Fruit fly (Drosophila melanogaster) whole organism, embryonic: ENCODE data around the gene CG3184.

ENCODE experiments used
- BEAF-32 ChIP-seq: fragments of 200-800 bp; sonication (Bioruptor generic); optimal IDR thresholded peaks from 3 replicates; lab custom pipeline; 2017; ENCODE audit warnings: missing biosample characterization, missing genetic modification characterization, mild to moderate bottlenecking, moderate library complexity, missing genetic modification reagents
- CG10147 ChIP-seq: fragments of 200-800 bp; sonication (Bioruptor generic); optimal IDR thresholded peaks from 2 replicates; lab custom pipeline; 2019; ENCODE audit warnings: missing biosample characterization, mild to moderate bottlenecking, missing genetic modification characterization, moderate library complexity
- CG10321 ChIP-seq: fragments of 200-800 bp; sonication (Bioruptor generic); IDR thresholded peaks from 2 replicates; pipeline ENCODE4 v1.3.6; 2022; ENCODE audit warnings: missing biosample characterization, missing genetic modification characterization
- CG12071 ChIP-seq: fragments of 200-800 bp; sonication (Bioruptor generic); optimal IDR thresholded peaks from 3 replicates; lab custom pipeline; 2018; ENCODE audit warnings: missing biosample characterization, mild to moderate bottlenecking, missing genetic modification characterization
- CG12299 ChIP-seq: fragments of 200-800 bp; sonication (Bioruptor generic); optimal IDR thresholded peaks from 2 replicates; lab custom pipeline; 2018; ENCODE audit warnings: missing biosample characterization, mild to moderate bottlenecking, missing genetic modification characterization
- CG1233 ChIP-seq: fragments of 200-800 bp; sonication (Bioruptor generic); optimal IDR thresholded peaks from 4 replicates; lab custom pipeline; 2018; ENCODE audit warnings: missing biosample characterization, mild to moderate bottlenecking, missing genetic modification characterization
- CG12769 ChIP-seq: fragments of 200-800 bp; sonication (Bioruptor generic); optimal IDR thresholded peaks from 2 replicates; lab custom pipeline; 2019; ENCODE audit warnings: missing biosample characterization, mild to moderate bottlenecking, missing genetic modification characterization, moderate library complexity
- CG13424 ChIP-seq: fragments of 200-800 bp; sonication (Bioruptor generic); optimal IDR thresholded peaks from 2 replicates; lab custom pipeline; 2019; ENCODE audit warnings: missing biosample characterization, mild to moderate bottlenecking, missing genetic modification characterization, moderate library complexity
- CG13894 ChIP-seq: fragments of 200-800 bp; sonication (Bioruptor generic); optimal IDR thresholded peaks from 3 replicates; lab custom pipeline; 2018; ENCODE audit warnings: missing biosample characterization, mild to moderate bottlenecking, missing genetic modification characterization, moderate library complexity
- CG15479 ChIP-seq: fragments of 200-800 bp; sonication (Bioruptor generic); optimal IDR thresholded peaks from 3 replicates; lab custom pipeline; 2019; ENCODE audit warnings: missing biosample characterization, mild to moderate bottlenecking, missing genetic modification characterization, moderate library complexity
- CG15601 ChIP-seq: fragments of 200-800 bp; sonication (Bioruptor generic); optimal IDR thresholded peaks from 3 replicates; lab custom pipeline; 2019; ENCODE audit warnings: missing biosample characterization, mild to moderate bottlenecking, missing genetic modification characterization, moderate library complexity
- CG16813 ChIP-seq: fragments of 200-800 bp; sonication (Bioruptor generic); IDR thresholded peaks from 3 replicates; pipeline ENCODE4 v1.3.6; 2022; ENCODE audit warnings: missing biosample characterization, missing genetic modification characterization; ENCODE audit not compliant: partially characterized antibody
- CG17361 ChIP-seq: fragments of 200-800 bp; sonication (Bioruptor generic); IDR thresholded peaks from 3 replicates; pipeline ENCODE4 v1.3.6; 2022; ENCODE audit warnings: missing biosample characterization, missing genetic modification characterization
- CG17385 ChIP-seq: fragments of 200-800 bp; sonication (Bioruptor generic); optimal IDR thresholded peaks from 3 replicates; lab custom pipeline; 2018; ENCODE audit warnings: missing biosample characterization, mild to moderate bottlenecking, missing genetic modification characterization
- CG17912 ChIP-seq: fragments of 200-800 bp; sonication (Bioruptor generic); optimal IDR thresholded peaks from 2 replicates; lab custom pipeline; 2018; ENCODE audit warnings: missing biosample characterization, mild to moderate bottlenecking, missing genetic modification characterization
- CG3163 ChIP-seq: fragments of 200-800 bp; sonication (Bioruptor generic); optimal IDR thresholded peaks from 3 replicates; lab custom pipeline; 2016; ENCODE audit warnings: missing biosample characterization, missing genetic modification characterization
- CG33557 ChIP-seq: fragments of 200-800 bp; sonication (Bioruptor generic); optimal IDR thresholded peaks from 2 replicates; lab custom pipeline; 2019; ENCODE audit warnings: missing biosample characterization, mild to moderate bottlenecking, missing genetic modification characterization, moderate library complexity
- CG34422 ChIP-seq: fragments of 200-800 bp; sonication (Bioruptor generic); IDR thresholded peaks from 3 replicates; pipeline ENCODE4 v1.3.6; 2022; ENCODE audit warnings: missing biosample characterization, missing genetic modification characterization
- CG3995 ChIP-seq: fragments of 200-800 bp; sonication (Bioruptor generic); optimal IDR thresholded peaks from 3 replicates; lab custom pipeline; 2016; ENCODE audit warnings: missing biosample characterization, missing genetic modification characterization
- CG4360 ChIP-seq: fragments of 200-800 bp; sonication (Bioruptor generic); IDR thresholded peaks from 2 replicates; pipeline ENCODE4 v1.3.6; 2022; ENCODE audit warnings: missing biosample characterization, missing genetic modification characterization
- CG6854 ChIP-seq: fragments of 200-800 bp; sonication (Bioruptor generic); optimal IDR thresholded peaks from 3 replicates; lab custom pipeline; 2017; ENCODE audit warnings: missing biosample characterization, mild to moderate bottlenecking, missing genetic modification characterization
- CG9727 ChIP-seq: fragments of 200-800 bp; sonication (Bioruptor generic); optimal IDR thresholded peaks from 3 replicates; lab custom pipeline; 2017; ENCODE audit warnings: missing biosample characterization, mild to moderate bottlenecking, missing genetic modification characterization
- Dip2 ChIP-seq: fragments of 200-800 bp; sonication (Bioruptor generic); IDR thresholded peaks from 2 replicates; pipeline ENCODE4 v1.3.6; 2022; ENCODE audit warnings: missing biosample characterization, missing genetic modification characterization
- HLH4C ChIP-seq: fragments of 200-800 bp; sonication (Bioruptor generic); IDR thresholded peaks from 3 replicates; pipeline ENCODE4 v1.3.6; 2022; ENCODE audit warnings: missing biosample characterization, missing genetic modification characterization; ENCODE audit not compliant: partially characterized antibody
- Hand ChIP-seq: fragments of 200-800 bp; sonication (Bioruptor generic); optimal IDR thresholded peaks from 2 replicates; lab custom pipeline; 2017; ENCODE audit warnings: mild to moderate bottlenecking, missing biosample characterization, missing genetic modification reagents, missing genetic modification characterization
- Kr ChIP-seq: fragments of 200-800 bp; sonication (Bioruptor generic); optimal IDR thresholded peaks from 2 replicates; lab custom pipeline; 2017; ENCODE audit warnings: missing biosample characterization, mild to moderate bottlenecking, missing genetic modification characterization
- NC2α ChIP-seq: fragments of 200-800 bp; sonication (Bioruptor generic); optimal IDR thresholded peaks from 2 replicates; lab custom pipeline; 2016; ENCODE audit warnings: missing biosample characterization, missing genetic modification characterization
- Nf-YB ChIP-seq: fragments of 200-800 bp; sonication (Bioruptor generic); optimal IDR thresholded peaks from 3 replicates; lab custom pipeline; 2019; ENCODE audit warnings: missing biosample characterization, mild to moderate bottlenecking, missing genetic modification characterization, moderate library complexity
- Taf1 ChIP-seq: fragments of 200-800 bp; sonication (Bioruptor generic); IDR thresholded peaks from 2 replicates; pipeline ENCODE4 v1.3.6; 2022; ENCODE audit warnings: missing biosample characterization, missing genetic modification characterization
- Vsx1 ChIP-seq: fragments of 200-800 bp; sonication (Bioruptor generic); optimal IDR thresholded peaks from 2 replicates; lab custom pipeline; 2017; ENCODE audit warnings: missing biosample characterization, mild to moderate bottlenecking, missing genetic modification characterization, missing genetic modification reagents
- bcd ChIP-seq: fragments of 200-800 bp; sonication (Bioruptor generic); optimal IDR thresholded peaks from 2 replicates; lab custom pipeline; 2017; ENCODE audit warnings: missing biosample characterization, mild to moderate bottlenecking, missing genetic modification characterization
- cg ChIP-seq: fragments of 200-800 bp; sonication (Bioruptor generic); optimal IDR thresholded peaks from 3 replicates; lab custom pipeline; 2019; ENCODE audit warnings: missing biosample characterization, mild to moderate bottlenecking, missing genetic modification characterization, moderate library complexity
- chinmo ChIP-seq: fragments of 200-800 bp; sonication (Bioruptor generic); IDR thresholded peaks from 4 replicates; pipeline ENCODE4 v1.3.6; 2022; ENCODE audit warnings: missing biosample characterization, missing genetic modification characterization; ENCODE audit not compliant: partially characterized antibody
- ems ChIP-seq: fragments of 200-800 bp; sonication (Bioruptor generic); optimal IDR thresholded peaks from 3 replicates; lab custom pipeline; 2016; ENCODE audit warnings: missing biosample characterization, missing genetic modification characterization
- esg ChIP-seq: fragments of 200-800 bp; sonication (Bioruptor generic); conservative IDR thresholded peaks from 2 replicates; pipeline ENCODE4 v1.3.6; 2022; ENCODE audit warnings: missing biosample characterization, missing genetic modification characterization
- eve ChIP-seq, 2 experiments: fragments of >200 bp; optimal IDR thresholded peaks; 2 replicates each; lab custom pipeline; 2017; ENCODE audit warnings: missing biosample characterization in 2 of 2, missing genetic modification characterization in 2 of 2
- gcm ChIP-seq: fragments of 200-800 bp; sonication (Bioruptor generic); optimal IDR thresholded peaks from 2 replicates; lab custom pipeline; 2019; ENCODE audit warnings: missing biosample characterization, mild to moderate bottlenecking, missing genetic modification characterization, moderate library complexity
- gsb ChIP-seq: fragments of 200-800 bp; sonication (Bioruptor generic); IDR thresholded peaks from 2 replicates; pipeline ENCODE4 v1.3.6; 2022; ENCODE audit warnings: missing biosample characterization, missing genetic modification characterization
- hbn ChIP-seq: fragments of 200-800 bp; sonication (Bioruptor generic); IDR thresholded peaks from 2 replicates; pipeline ENCODE4 v1.3.6; 2022; ENCODE audit warnings: missing biosample characterization, missing genetic modification characterization; ENCODE audit not compliant: partially characterized antibody
- jing ChIP-seq: fragments of 200-800 bp; sonication (Bioruptor generic); optimal IDR thresholded peaks from 2 replicates; lab custom pipeline; 2018; ENCODE audit warnings: missing biosample characterization, mild to moderate bottlenecking, missing genetic modification characterization
- lab ChIP-seq: fragments of 200-800 bp; sonication (Bioruptor generic); optimal IDR thresholded peaks from 3 replicates; lab custom pipeline; 2017; ENCODE audit warnings: missing biosample characterization, missing genetic modification characterization, mild to moderate bottlenecking, moderate library complexity, missing genetic modification reagents
- nerfin-1 ChIP-seq: fragments of 200-800 bp; sonication (Bioruptor generic); optimal IDR thresholded peaks from 3 replicates; lab custom pipeline; 2019; ENCODE audit warnings: missing biosample characterization, mild to moderate bottlenecking, missing genetic modification characterization, moderate library complexity
- nom ChIP-seq: fragments of 200-800 bp; sonication (Bioruptor generic); optimal IDR thresholded peaks from 2 replicates; lab custom pipeline; 2017; ENCODE audit warnings: missing biosample characterization, missing genetic modification characterization, mild to moderate bottlenecking, moderate library complexity, missing genetic modification reagents
- pfk ChIP-seq: fragments of 200-800 bp; sonication (Bioruptor generic); optimal IDR thresholded peaks from 2 replicates; lab custom pipeline; 2018; ENCODE audit warnings: missing biosample characterization, mild to moderate bottlenecking, missing genetic modification characterization, moderate library complexity
- sd ChIP-seq: fragments of 200-800 bp; sonication (Bioruptor generic); optimal IDR thresholded peaks from 3 replicates; lab custom pipeline; 2018; ENCODE audit warnings: missing biosample characterization, mild to moderate bottlenecking, missing genetic modification characterization, moderate library complexity
- sens ChIP-seq: fragments of 200-800 bp; sonication (Bioruptor generic); peaks from one replicate; lab custom pipeline; 2016; ENCODE audit warnings: missing biosample characterization, missing genetic modification characterization
- sug ChIP-seq: fragments of 200-800 bp; optimal IDR thresholded peaks from 2 replicates; lab custom pipeline; 2019; ENCODE audit warnings: missing biosample characterization, mild to moderate bottlenecking, missing genetic modification characterization, moderate library complexity
- tio ChIP-seq: fragments of 200-800 bp; sonication (Bioruptor generic); optimal IDR thresholded peaks from 2 replicates; lab custom pipeline; 2017; ENCODE audit warnings: missing biosample characterization, missing genetic modification characterization, inconsistent platforms

The CG3184 gene

DNA sequence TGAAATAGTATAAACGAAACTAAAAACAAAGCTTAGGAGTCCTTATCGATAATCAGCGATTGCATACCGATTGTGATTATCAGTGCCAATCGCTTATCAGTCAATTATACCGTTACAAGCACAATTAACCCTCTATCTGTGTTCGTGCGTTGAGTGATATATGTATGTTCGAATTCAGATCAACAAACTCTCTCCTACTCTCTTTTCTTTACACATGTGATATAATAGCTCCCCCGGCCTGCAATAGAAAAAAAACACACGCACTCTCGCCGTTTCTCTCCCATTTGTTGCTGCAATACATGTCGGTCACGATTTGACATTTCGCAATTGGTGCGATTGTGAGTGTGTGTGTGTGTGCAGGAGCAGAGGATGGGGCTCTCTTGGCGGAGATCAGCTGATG is 26.2 kb downstream of the CG3184 start (continued):
- TF ChIP-seq sd (tag; lab: Kevin White, UChicago) = peak; percentile 4
- peak in 1 of 2 experiments; percentile 29 for TF ChIP-seq eve (GFP tag; optimal IDR thresholded peaks at IDR 0.05; lab: Kevin White, UChicago)
- TF ChIP-seq CG9727 (GFP tag; lab: Kevin White, UChicago) = no peak
- TF ChIP-seq tio (GFP tag; lab: Kevin White, UChicago) = no peak
- no peak for TF ChIP-seq Taf1 (GFP tag; lab: Robert Waterston, UW)
- peak; percentile 56 for TF ChIP-seq cg (GFP tag; lab: Kevin White, UChicago)

DNA sequence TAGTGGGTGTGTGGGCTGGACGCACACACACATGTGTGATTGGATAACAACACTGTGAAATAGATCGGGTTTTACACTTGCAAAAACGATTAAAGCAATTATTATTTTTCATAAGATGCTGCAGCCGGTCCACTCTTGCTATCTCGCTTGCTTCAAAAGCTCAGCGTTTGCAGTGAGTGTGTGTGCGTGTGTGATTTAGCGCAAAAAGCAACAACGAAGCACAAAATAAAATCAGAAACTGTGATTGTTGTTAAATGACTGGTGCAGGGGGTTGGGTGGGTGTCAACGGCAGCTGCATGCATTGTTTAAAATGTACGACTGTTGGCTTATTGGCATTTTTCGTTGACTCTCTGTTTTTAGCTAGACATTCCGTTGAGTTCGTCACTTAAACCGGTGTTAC is 26.7 kb downstream of the CG3184 start:
- no peak for TF ChIP-seq hbn
- no peak for TF ChIP-seq pfk
- no peak for TF ChIP-seq sug (tag; lab: Kevin White, UChicago)
- TF ChIP-seq CG17912 = no peak
- no peak for TF ChIP-seq nerfin-1 (tag; lab: Kevin White, UChicago)
- TF ChIP-seq CG3163 (GFP tag; lab: Kevin White, UChicago) = no peak
- no peak for TF ChIP-seq Nf-YB (GFP tag; lab: Kevin White, UChicago)
- TF ChIP-seq CG12299 = no peak
- TF ChIP-seq CG15601 (tag; lab: Kevin White, UChicago) = no peak
- TF ChIP-seq CG13894 (tag; lab: Kevin White, UChicago) = no peak
- no peak for TF ChIP-seq gsb (GFP tag; lab: Robert Waterston, UW)
- TF ChIP-seq CG13424 (tag; lab: Kevin White, UChicago) = no peak
- no peak for TF ChIP-seq CG3995
- TF ChIP-seq CG17361 = no peak
- peak; percentile 3 for TF ChIP-seq nom (GFP tag; lab: Kevin White, UChicago)
- no peak for TF ChIP-seq Vsx1
- no peak for TF ChIP-seq Dip2
- no peak for TF ChIP-seq HLH4C
- no peak for TF ChIP-seq CG16813 (GFP tag; lab: Robert Waterston, UW)
- TF ChIP-seq CG1233 (GFP tag; lab: Kevin White, UChicago) = no peak
- TF ChIP-seq chinmo (GFP tag; lab: Robert Waterston, UW) = 0 out of 4 replicates have a peak, but pooled peaks have one; percentile 2
- no peak for TF ChIP-seq Hand (GFP tag; lab: Kevin White, UChicago)
- TF ChIP-seq lab (GFP tag; lab: Kevin White, UChicago) = no peak
- TF ChIP-seq jing = no peak
- TF ChIP-seq CG4360 (GFP tag; lab: Robert Waterston, UW) = no peak
- no peak for TF ChIP-seq BEAF-32
- no peak for TF ChIP-seq Kr (GFP tag; lab: Kevin White, UChicago)
- no peak for TF ChIP-seq CG10321 (GFP tag; lab: Robert Waterston, UW)
- TF ChIP-seq CG34422 = 0 out of 3 replicates have a peak, but pooled peaks have one; percentile 9
- TF ChIP-seq ems (GFP tag; lab: Kevin White, UChicago) = no peak
- no peak for TF ChIP-seq CG17385 (GFP tag; lab: Kevin White, UChicago)
- TF ChIP-seq CG15479 = no peak
- no peak for TF ChIP-seq bcd (GFP tag; lab: Kevin White, UChicago)
- TF ChIP-seq CG33557 (GFP tag; lab: Kevin White, UChicago) = no peak
- no peak for TF ChIP-seq CG10147 (GFP tag; lab: Kevin White, UChicago)
- TF ChIP-seq CG6854 (GFP tag; lab: Kevin White, UChicago) = no peak
- TF ChIP-seq CG12769 = peak; percentile 17
- no peak for TF ChIP-seq eve (GFP tag; optimal IDR thresholded peaks at IDR 0.05; lab: Kevin White, UChicago)
- TF ChIP-seq esg (GFP tag; lab: Robert Waterston, UW) = no peak
- peak; percentile 73 for TF ChIP-seq sens (GFP tag; lab: Kevin White, UChicago)
- no peak for TF ChIP-seq gcm (GFP tag; lab: Kevin White, UChicago)
- TF ChIP-seq NC2α = no peak
- TF ChIP-seq CG12071 (GFP tag; lab: Kevin White, UChicago) = no peak
